Fruit fly (Drosophila melanogaster): ENCODE results near the gene CG45099.

dm6 chr3R:22053202-22053601 lies 19.1 kb upstream of the CG45099 start:
- TF ChIP-seq Dif (GFP tag; optimal IDR thresholded peaks at IDR 0.05; ENCODE audit: partially characterized antibody) (no peak), woc (GFP tag; optimal IDR thresholded peaks at IDR 0.05) (no peak), foxo (GFP tag; optimal IDR thresholded peaks at IDR 0.05) (no peak)
